Worm (Caenorhabditis elegans) whole organism, L4 larva: Measurements from ENCODE around the gene rnh-1.1.

Experiments used
- T20F7.1 ChIP-seq: fragments of 200-800 bp; sonication (Bioruptor generic); optimal IDR thresholded peaks from 2 replicates; lab custom pipeline; 2018; ENCODE audit warnings: mild to moderate bottlenecking, missing genetic modification characterization, missing compliant biosample characterization
- ZK546.5 ChIP-seq, 2 experiments: sonication (generic microtip); optimal IDR thresholded peaks; 2 replicates each; lab custom pipeline; 2017; ENCODE audit warnings: missing biosample characterization in 2 of 2, missing genetic modification characterization in 2 of 2
- aha-1 ChIP-seq: fragments of 150-350 bp; peaks from one replicate; lab custom pipeline; 2014; ENCODE audit warnings: missing biosample characterization, missing genetic modification characterization
- aly-2 ChIP-seq: sonication (generic microtip); optimal IDR thresholded peaks from 2 replicates; lab custom pipeline; 2018; ENCODE audit warnings: missing biosample characterization, missing genetic modification characterization
- arid-1 ChIP-seq: fragments of 200-800 bp; sonication (Bioruptor generic); conservative IDR thresholded peaks from 2 replicates; pipeline ENCODE4 v1.3.6; 2022; ENCODE audit warnings: missing genetic modification reagents, missing genetic modification characterization, missing compliant biosample characterization
- ceh-32 ChIP-seq: sonication (generic microtip); optimal IDR thresholded peaks from 2 replicates; lab custom pipeline; 2016; ENCODE audit warnings: mild to moderate bottlenecking, missing genetic modification characterization, missing compliant biosample characterization; ENCODE audit not compliant: poor library complexity
- ceh-62 ChIP-seq: sonication (generic microtip); optimal IDR thresholded peaks from 2 replicates; lab custom pipeline; 2017; ENCODE audit warnings: missing biosample characterization, missing genetic modification characterization
- ces-1 ChIP-seq: fragments of 150-350 bp; sonication (generic microtip); optimal IDR thresholded peaks from 4 replicates; lab custom pipeline; 2014; ENCODE audit warnings: missing biosample characterization, missing genetic modification reagents, missing genetic modification characterization
- cey-2 ChIP-seq: sonication (generic microtip); optimal IDR thresholded peaks from 3 replicates; lab custom pipeline; 2017; ENCODE audit warnings: missing genetic modification characterization, mild to moderate bottlenecking, missing compliant biosample characterization, antibody characterized with exemption, borderline replicate concordance; ENCODE audit not compliant: insufficient read depth
- daf-16 ChIP-seq, 3 experiments: sonication (generic microtip); optimal IDR thresholded peaks; 2 replicates each; lab custom pipeline; 2016 to 2017; ENCODE audit warnings: missing genetic modification characterization in 3 of 3, missing genetic modification reagents in 3 of 3, mild to moderate bottlenecking in 2 of 3, missing compliant biosample characterization in 2 of 3, missing biosample characterization in 1 of 3, moderate library complexity in 1 of 3
- daf-8 ChIP-seq: fragments of 200-800 bp; sonication (Bioruptor generic); IDR thresholded peaks from 2 replicates; pipeline ENCODE4 v1.3.6; 2022; ENCODE audit warnings: missing genetic modification characterization, missing compliant biosample characterization
- dmd-6 ChIP-seq: fragments of 200-800 bp; sonication (Bioruptor generic); IDR thresholded peaks from 2 replicates; pipeline ENCODE4 v1.3.6; 2022; ENCODE audit warnings: missing genetic modification reagents, missing genetic modification characterization, missing compliant biosample characterization
- dmd-9 ChIP-seq: fragments of 200-800 bp; sonication (Bioruptor generic); IDR thresholded peaks from 2 replicates; pipeline ENCODE4 v1.3.6; 2022; ENCODE audit warnings: missing genetic modification reagents, missing genetic modification characterization, missing compliant biosample characterization
- dve-1 ChIP-seq: sonication (generic microtip); optimal IDR thresholded peaks from 2 replicates; lab custom pipeline; 2017; ENCODE audit warnings: antibody characterized with exemption, mild to moderate bottlenecking, missing genetic modification characterization, missing compliant biosample characterization; ENCODE audit not compliant: insufficient read depth
- egl-43 ChIP-seq: fragments of 200-800 bp; sonication (Bioruptor generic); IDR thresholded peaks from 2 replicates; pipeline ENCODE4 v1.3.6; 2022; ENCODE audit warnings: missing genetic modification reagents, missing genetic modification characterization, missing compliant biosample characterization
- fkh-10 ChIP-seq: fragments of 150-350 bp; optimal IDR thresholded peaks from 2 replicates; lab custom pipeline; 2014; ENCODE audit warnings: missing biosample characterization, missing genetic modification reagents, missing genetic modification characterization
- hlh-11 ChIP-seq: fragments of 200-800 bp; sonication (Bioruptor generic); optimal IDR thresholded peaks from 2 replicates; lab custom pipeline; 2018; ENCODE audit warnings: mild to moderate bottlenecking, missing genetic modification characterization, missing compliant biosample characterization
- hlh-30 ChIP-seq: sonication (generic microtip); optimal IDR thresholded peaks from 2 replicates; lab custom pipeline; 2017; ENCODE audit warnings: antibody characterized with exemption, mild to moderate bottlenecking, missing genetic modification characterization, missing compliant biosample characterization; ENCODE audit not compliant: insufficient read depth
- hmg-1.1 ChIP-seq: fragments of 200-800 bp; sonication (Bioruptor generic); IDR thresholded peaks from 2 replicates; pipeline ENCODE4 v1.3.6; 2022; ENCODE audit warnings: missing genetic modification reagents, missing genetic modification characterization, missing compliant biosample characterization
- lin-1 ChIP-seq: fragments of 200-800 bp; sonication (Bioruptor generic); IDR thresholded peaks from 2 replicates; pipeline ENCODE4 v1.3.6; 2022; ENCODE audit warnings: missing genetic modification reagents, missing genetic modification characterization, missing compliant biosample characterization
- lin-39 ChIP-seq: fragments of 150-350 bp; optimal IDR thresholded peaks from 2 replicates; lab custom pipeline; 2014; ENCODE audit warnings: missing biosample characterization, missing genetic modification reagents, missing genetic modification characterization
- lsy-2 ChIP-seq, 2 experiments: fragments of 150-350 bp in 1 of 2; sonication (generic microtip) in 1 of 2; optimal IDR thresholded peaks; 2 replicates each; lab custom pipeline; 2014 to 2017; ENCODE audit warnings: missing biosample characterization in 2 of 2, missing genetic modification characterization in 2 of 2
- madf-9 ChIP-seq: fragments of 200-800 bp; sonication (Bioruptor generic); conservative IDR thresholded peaks from 2 replicates; pipeline ENCODE4 v1.3.6; 2022; ENCODE audit warnings: missing genetic modification reagents, missing genetic modification characterization, missing compliant biosample characterization
- mdl-1 ChIP-seq, 2 experiments: fragments of 150-350 bp in 1 of 2; sonication (generic microtip) in 1 of 2; optimal IDR thresholded peaks; 2 replicates each; lab custom pipeline; 2014 to 2017; ENCODE audit warnings: missing biosample characterization in 2 of 2, missing genetic modification characterization in 2 of 2
- mep-1 ChIP-seq: fragments of 150-350 bp; sonication (generic microtip); optimal IDR thresholded peaks from 3 replicates; lab custom pipeline; 2014; ENCODE audit warnings: missing biosample characterization, missing genetic modification characterization
- mxl-3 ChIP-seq: fragments of 200-800 bp; sonication (Bioruptor generic); optimal IDR thresholded peaks from 2 replicates; lab custom pipeline; 2018; ENCODE audit warnings: mild to moderate bottlenecking, missing genetic modification characterization, missing compliant biosample characterization
- nhr-10 ChIP-seq: fragments of 150-350 bp; optimal IDR thresholded peaks from 2 replicates; lab custom pipeline; 2014; ENCODE audit warnings: missing biosample characterization, missing genetic modification characterization
- nhr-102 ChIP-seq: sonication (generic microtip); optimal IDR thresholded peaks from 2 replicates; lab custom pipeline; 2016; ENCODE audit warnings: mild to moderate bottlenecking, missing genetic modification characterization, moderate library complexity, missing compliant biosample characterization
- nhr-111 ChIP-seq: fragments of 200-800 bp; sonication (Bioruptor generic); optimal IDR thresholded peaks from 2 replicates; lab custom pipeline; 2018; ENCODE audit warnings: mild to moderate bottlenecking, missing genetic modification characterization, missing compliant biosample characterization
- nhr-25 ChIP-seq: sonication (generic microtip); optimal IDR thresholded peaks from 2 replicates; lab custom pipeline; 2017; ENCODE audit warnings: missing genetic modification characterization, mild to moderate bottlenecking, missing compliant biosample characterization, antibody characterized with exemption, moderate library complexity, borderline replicate concordance; ENCODE audit not compliant: insufficient read depth
- nhr-28 ChIP-seq: fragments of 150-350 bp; optimal IDR thresholded peaks from 2 replicates; lab custom pipeline; 2014; ENCODE audit warnings: missing biosample characterization, missing genetic modification characterization
- nhr-41 ChIP-seq: fragments of 200-800 bp; sonication (Bioruptor generic); IDR thresholded peaks from 2 replicates; pipeline ENCODE4 v1.3.6; 2022; ENCODE audit warnings: missing genetic modification reagents, missing genetic modification characterization, missing compliant biosample characterization
- nhr-42 ChIP-seq: fragments of 200-800 bp; sonication (Bioruptor generic); IDR thresholded peaks from 2 replicates; pipeline ENCODE4 v1.3.6; 2022; ENCODE audit warnings: missing genetic modification characterization, missing compliant biosample characterization
- nhr-48 ChIP-seq: sonication (generic microtip); optimal IDR thresholded peaks from 2 replicates; lab custom pipeline; 2016; ENCODE audit warnings: mild to moderate bottlenecking, missing genetic modification characterization, missing compliant biosample characterization
- nhr-77 ChIP-seq: fragments of 150-350 bp; optimal IDR thresholded peaks from 2 replicates; lab custom pipeline; 2014; ENCODE audit warnings: missing biosample characterization, missing genetic modification characterization
- php-3 ChIP-seq: fragments of 200-800 bp; sonication (Bioruptor generic); IDR thresholded peaks from 2 replicates; pipeline ENCODE4 v1.3.6; 2022; ENCODE audit warnings: missing genetic modification reagents, missing genetic modification characterization, missing compliant biosample characterization
- pqm-1 ChIP-seq: sonication (generic microtip); optimal IDR thresholded peaks from 2 replicates; lab custom pipeline; 2017; ENCODE audit warnings: missing biosample characterization, missing genetic modification characterization
- rbr-2 ChIP-seq: sonication (generic microtip); optimal IDR thresholded peaks from 2 replicates; lab custom pipeline; 2016; ENCODE audit warnings: missing genotype, missing genetic modification characterization, missing compliant biosample characterization
- saeg-2 ChIP-seq: fragments of 200-800 bp; sonication (Bioruptor generic); IDR thresholded peaks from 2 replicates; pipeline ENCODE4 v1.3.6; 2022; ENCODE audit warnings: missing genetic modification reagents, missing genetic modification characterization, missing compliant biosample characterization
- set-16 ChIP-seq: fragments of 200-800 bp; sonication (Bioruptor generic); IDR thresholded peaks from 2 replicates; pipeline ENCODE4 v1.3.6; 2022; ENCODE audit warnings: missing genetic modification reagents, missing genetic modification characterization, missing compliant biosample characterization
- spr-3 ChIP-seq: fragments of 200-800 bp; sonication (Bioruptor generic); optimal IDR thresholded peaks from 2 replicates; lab custom pipeline; 2018; ENCODE audit warnings: mild to moderate bottlenecking, missing genetic modification characterization, missing compliant biosample characterization
- tra-1 ChIP-seq: fragments of 200-800 bp; sonication (Bioruptor generic); IDR thresholded peaks from 2 replicates; pipeline ENCODE4 v1.3.6; 2022; ENCODE audit warnings: missing genetic modification reagents, missing genetic modification characterization, missing compliant biosample characterization
- unc-130 ChIP-seq: sonication (generic microtip); optimal IDR thresholded peaks from 2 replicates; lab custom pipeline; 2016; ENCODE audit warnings: missing genetic modification reagents, missing genetic modification characterization, missing compliant biosample characterization
- unc-62 ChIP-seq, 3 experiments: fragments of 150-350 bp in 1 of 3; sonication (generic microtip); optimal IDR thresholded peaks in 2 of 3; peaks in 1 of 3; 1 replicate in 1 of 3; 2 replicates in 2 of 3; lab custom pipeline; 2014 to 2017; ENCODE audit warnings: missing biosample characterization in 3 of 3, missing genetic modification characterization in 3 of 3, missing genetic modification reagents in 3 of 3, missing genotype in 1 of 3

The rnh-1.1 gene

ce11 chrII:7549035-7549434 is 23.5 kb downstream of the rnh-1.1 start, which contains the start of gene tph-1:
Gene tph-1, plus strand, starts transcription at chrII:7549335.
- no peak for TF ChIP-seq nhr-28
- TF ChIP-seq lsy-2 (tag; optimal IDR thresholded peaks at IDR 0.05; lab: Kevin White, UChicago) = no peak

- TF ChIP-seq cey-2 = no peak
- no peak for TF ChIP-seq set-16 (GFP tag; lab: Robert Waterston, UW)
- no peak for TF ChIP-seq nhr-111 (GFP tag; lab: Kevin White, UChicago)
- no peak for TF ChIP-seq nhr-25 (tag; lab: Kevin White, UChicago)
- TF ChIP-seq aha-1 (tag; lab: Kevin White, UChicago) = peak; percentile 19
- TF ChIP-seq ces-1 (GFP tag; lab: Kevin White, UChicago) = no peak
Measured at ce11 chrII:7553806-7554205, 28.3 kb downstream of the rnh-1.1 start, which contains the start of gene ZK1290.10. Gene ZK1290.10, minus strand, starts transcription at chrII:7553906.

DNA sequence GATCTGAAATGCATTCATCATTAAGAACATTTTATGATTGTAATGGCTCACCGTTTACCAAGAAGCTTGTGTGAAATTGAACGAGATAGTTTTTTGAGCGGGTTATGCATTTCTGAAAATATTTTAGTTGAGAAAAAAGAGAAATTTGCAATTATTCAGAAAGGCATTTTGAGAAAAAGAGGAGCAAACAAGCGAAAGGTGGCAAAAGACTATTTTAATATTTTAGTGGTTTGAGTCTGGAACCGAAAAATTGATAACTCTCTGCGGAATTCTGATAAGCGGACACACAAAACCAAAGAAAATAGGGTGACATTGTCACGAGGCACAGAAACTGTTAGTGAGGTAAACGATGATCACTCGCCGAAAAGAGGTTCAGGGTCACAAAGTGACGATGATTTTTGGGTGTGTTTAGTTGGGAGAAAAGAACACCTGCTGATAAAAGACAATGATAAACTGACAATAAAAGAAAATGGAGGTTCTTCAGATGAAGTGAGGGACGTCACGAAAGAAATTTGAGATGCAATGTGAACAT is 29.2 kb downstream of the rnh-1.1 start:
- TF ChIP-seq spr-3 (no peak), ceh-62 (tag; lab: Kevin White, UChicago) (no peak), rbr-2 (tag; lab: Kevin White, UChicago) (no peak), egl-43 (GFP tag; lab: Robert Waterston, UW) (no peak), pqm-1 (tag; lab: Kevin White, UChicago) (peak; percentile 53), madf-9 (GFP tag; lab: Robert Waterston, UW) (0 out of 2 replicates have a peak, but pooled peaks have one; percentile 30), tra-1 (GFP tag; lab: Robert Waterston, UW) (peak; percentile 68), aly-2 (tag; lab: Kevin White, UChicago) (no peak), mep-1 (tag; lab: Kevin White, UChicago) (peak; percentile 55), lin-1 (GFP tag; lab: Robert Waterston, UW) (peak; percentile 84), fkh-10 (no peak), nhr-10 (tag; lab: Kevin White, UChicago) (no peak), dve-1 (tag; lab: Kevin White, UChicago) (peak; percentile 91), php-3 (GFP tag; lab: Robert Waterston, UW) (peak; percentile 74), ceh-32 (tag; lab: Kevin White, UChicago) (no peak), nhr-41 (peak; percentile 42; the same call in 1 of the 2 replicates), hlh-11 (peak; percentile 93), unc-62 (GFP tag; optimal IDR thresholded peaks at IDR 0.05 in 1 of 2; lab: Kevin White, UChicago) (peak in 1 of 2 experiments; percentile 98), unc-62 (tag; optimal IDR thresholded peaks at IDR 0.05; lab: Kevin White, UChicago) (no peak), daf-16 (GFP tag; optimal IDR thresholded peaks at IDR 0.05; lab: Kevin White, UChicago) (no peak), daf-16 (tag; optimal IDR thresholded peaks at IDR 0.05; lab: Kevin White, UChicago) (peak; percentile 85), nhr-25 (tag; lab: Kevin White, UChicago) (peak; percentile 6), lin-39 (tag; lab: Kevin White, UChicago) (no peak), nhr-77 (tag; lab: Kevin White, UChicago) (peak; percentile 78), dmd-9 (GFP tag; lab: Robert Waterston, UW) (no peak), saeg-2 (no peak), mdl-1 (tag; optimal IDR thresholded peaks at IDR 0.05; lab: Kevin White, UChicago) (peak in 1 of 2 experiments; percentile 81), nhr-48 (tag; lab: Kevin White, UChicago) (peak; percentile 43), hmg-1.1 (GFP tag; lab: Robert Waterston, UW) (no peak), dmd-6 (GFP tag; lab: Robert Waterston, UW) (peak; percentile 98), T20F7.1 (GFP tag; lab: Kevin White, UChicago) (peak; percentile 34), hlh-30 (tag; lab: Kevin White, UChicago) (peak; percentile 87), ZK546.5 (tag; optimal IDR thresholded peaks at IDR 0.05; lab: Kevin White, UChicago) (no peak), nhr-102 (tag; lab: Kevin White, UChicago) (peak; percentile 66), daf-8 (GFP tag; lab: Robert Waterston, UW) (no peak), mxl-3 (GFP tag; lab: Kevin White, UChicago) (peak; percentile 31), arid-1 (GFP tag; lab: Robert Waterston, UW) (no peak), lsy-2 (tag; optimal IDR thresholded peaks at IDR 0.05; lab: Kevin White, UChicago) (peak in 1 of 2 experiments; percentile 29), nhr-28 (peak; percentile 88), unc-130 (GFP tag; lab: Kevin White, UChicago) (no peak), nhr-42 (GFP tag; lab: Robert Waterston, UW) (0 out of 2 replicates have a peak, but pooled peaks have one; percentile 20)
